Fruit fly (Drosophila melanogaster): ENCODE results near the gene Muc11A.

DNA sequence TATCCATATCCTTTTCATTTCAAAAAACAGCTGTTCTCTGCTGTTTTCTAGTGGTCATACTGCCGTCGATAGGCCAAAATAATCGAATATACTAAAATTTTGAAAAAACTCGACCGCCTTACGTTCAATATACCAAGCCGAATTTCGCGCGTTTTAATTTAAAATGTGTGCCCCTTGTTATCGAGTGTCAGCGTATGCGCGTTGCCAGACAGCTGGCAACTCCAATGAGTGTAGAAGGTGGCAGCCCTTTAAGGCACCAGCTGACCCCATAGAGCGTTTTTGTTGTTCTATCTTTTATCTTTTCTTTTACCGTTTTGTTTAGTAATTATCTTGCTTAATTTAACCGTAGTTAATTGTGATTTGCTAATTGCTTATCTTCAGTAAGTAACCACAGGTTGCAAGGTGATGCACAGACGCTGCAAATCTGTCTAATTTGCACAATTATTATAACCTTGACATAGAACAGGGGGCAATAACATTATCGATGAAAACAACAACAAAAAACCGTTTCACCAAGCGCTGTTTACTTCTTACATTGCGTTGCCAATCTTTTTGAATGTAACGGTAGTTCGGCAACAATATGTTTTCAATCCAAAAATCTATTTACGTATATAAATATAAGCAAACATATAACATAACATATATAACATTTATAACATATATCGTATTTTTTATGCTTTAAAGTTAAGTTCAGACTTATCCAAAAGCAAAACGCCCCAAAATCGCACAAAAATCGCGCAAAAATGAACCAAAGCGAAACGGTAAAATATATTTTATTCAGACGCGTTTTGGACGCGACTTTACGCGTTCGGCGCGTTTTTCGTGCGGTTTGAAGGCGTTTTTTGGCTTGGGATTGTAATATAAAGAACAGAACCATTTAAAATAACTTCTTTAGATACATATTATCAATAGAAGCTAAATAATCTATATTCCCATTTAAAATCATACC lies 47.2 kb upstream of the Muc11A start, which contains the start of the genes CG1492 and regucalcin:
- no peak for TF ChIP-seq Abd-B (GFP tag; optimal IDR thresholded peaks at IDR 0.05)
- no peak for TF ChIP-seq h (GFP tag; optimal IDR thresholded peaks at IDR 0.05)
- TF ChIP-seq Myc (optimal IDR thresholded peaks at IDR 0.05), result peak; percentile 69
- no peak for TF ChIP-seq Dfd (GFP tag; optimal IDR thresholded peaks at IDR 0.05)
- no peak for TF ChIP-seq Hnf4 (GFP tag; optimal IDR thresholded peaks at IDR 0.05)
- no peak for TF ChIP-seq tai (GFP tag; optimal IDR thresholded peaks at IDR 0.05)
- no peak for TF ChIP-seq woc (GFP tag; optimal IDR thresholded peaks at IDR 0.05)
- TF ChIP-seq fru (GFP tag; optimal IDR thresholded peaks at IDR 0.05), result peak; percentile 20
- no peak for TF ChIP-seq pan (optimal IDR thresholded peaks at IDR 0.05)
- no peak for TF ChIP-seq OdsH (GFP tag; optimal IDR thresholded peaks at IDR 0.05)
- TF ChIP-seq dl (GFP tag; optimal IDR thresholded peaks at IDR 0.05; ENCODE audit: insufficient read depth in 1 of 2, partially characterized antibody in 2 of 2), result no peak
